Worm (Caenorhabditis elegans) whole organism, L2 larva: ENCODE measurements around the gene gst-35.

Experiments used
- C34F6.9 ChIP-seq: fragments of 150-350 bp; optimal IDR thresholded peaks from 2 replicates; lab custom pipeline; 2014; ENCODE audit warnings: missing biosample characterization, missing genetic modification characterization
- F13H6.1 ChIP-seq: sonication (generic microtip); optimal IDR thresholded peaks from 2 replicates; lab custom pipeline; 2016; ENCODE audit warnings: missing genetic modification characterization, missing compliant biosample characterization
- ceh-16 ChIP-seq: fragments of 150-350 bp; optimal IDR thresholded peaks from 2 replicates; lab custom pipeline; 2014; ENCODE audit warnings: missing biosample characterization, missing genetic modification characterization
- egl-27 ChIP-seq: sonication (generic microtip); optimal IDR thresholded peaks from 3 replicates; lab custom pipeline; 2017; ENCODE audit warnings: missing biosample characterization, missing genetic modification reagents, missing genetic modification characterization
- elt-3 ChIP-seq: sonication (generic microtip); optimal IDR thresholded peaks from 2 replicates; lab custom pipeline; 2017; ENCODE audit warnings: missing biosample characterization, missing genetic modification characterization
- gmeb-1 ChIP-seq: fragments of 150-350 bp; optimal IDR thresholded peaks from 2 replicates; lab custom pipeline; 2014; ENCODE audit warnings: missing biosample characterization, missing genetic modification characterization
- lin-11 ChIP-seq: fragments of 150-350 bp; sonication (generic microtip); optimal IDR thresholded peaks from 2 replicates; lab custom pipeline; 2014; ENCODE audit warnings: missing biosample characterization, missing genetic modification characterization, inconsistent platforms, mixed read lengths
- lin-13 ChIP-seq: fragments of 150-350 bp; optimal IDR thresholded peaks from 2 replicates; lab custom pipeline; 2014; ENCODE audit warnings: missing biosample characterization, missing genetic modification reagents, missing genetic modification characterization
- mab-5 ChIP-seq: fragments of 150-350 bp; optimal IDR thresholded peaks from 2 replicates; lab custom pipeline; 2014; ENCODE audit warnings: missing biosample characterization, missing genetic modification characterization
- mbf-1 ChIP-seq: sonication (generic microtip); optimal IDR thresholded peaks from 2 replicates; lab custom pipeline; 2017; ENCODE audit warnings: missing biosample characterization, missing genetic modification characterization
- mdl-1 ChIP-seq, 2 experiments: fragments of 150-350 bp in 1 of 2; sonication (generic microtip) in 1 of 2; optimal IDR thresholded peaks; 2 replicates each; lab custom pipeline; 2017; ENCODE audit warnings: missing biosample characterization in 2 of 2, missing genetic modification characterization in 2 of 2
- nhr-12 ChIP-seq: fragments of 150-350 bp; optimal IDR thresholded peaks from 2 replicates; lab custom pipeline; 2014; ENCODE audit warnings: missing biosample characterization, missing genetic modification characterization
- nhr-129 ChIP-seq: fragments of 150-350 bp; optimal IDR thresholded peaks from 2 replicates; lab custom pipeline; 2014; ENCODE audit warnings: missing biosample characterization, missing genetic modification characterization
- nhr-25 ChIP-seq: fragments of 150-350 bp; sonication (generic microtip); optimal IDR thresholded peaks from 3 replicates; lab custom pipeline; 2014; ENCODE audit warnings: missing biosample characterization, missing genetic modification characterization
- nhr-6 ChIP-seq: fragments of 150-350 bp; optimal IDR thresholded peaks from 2 replicates; lab custom pipeline; 2014; ENCODE audit warnings: missing biosample characterization, missing genetic modification characterization
- skn-1 ChIP-seq: sonication (generic microtip); optimal IDR thresholded peaks from 2 replicates; lab custom pipeline; 2017; ENCODE audit warnings: missing biosample characterization, missing genetic modification characterization
- sma-9 ChIP-seq, 2 experiments: fragments of 150-350 bp in 1 of 2; sonication (generic microtip) in 1 of 2; optimal IDR thresholded peaks; 2 replicates each; lab custom pipeline; 2014 to 2016; ENCODE audit warnings: missing genetic modification characterization in 2 of 2, mild to moderate bottlenecking in 1 of 2, missing biosample characterization in 1 of 2, missing compliant biosample characterization in 1 of 2, missing genetic modification reagents in 1 of 2, moderate library complexity in 1 of 2
- unc-55 ChIP-seq: fragments of 150-350 bp; sonication (generic microtip); optimal IDR thresholded peaks from 3 replicates; lab custom pipeline; 2014; ENCODE audit warnings: missing biosample characterization, missing genetic modification reagents, missing genetic modification characterization
- unc-62 ChIP-seq: fragments of 150-350 bp; optimal IDR thresholded peaks from 2 replicates; lab custom pipeline; 2014; ENCODE audit warnings: missing biosample characterization, missing genetic modification reagents, missing genetic modification characterization

The gst-35 gene

ce11 chrII:15134332-15134731 is 50.9 kb downstream of the gst-35 start, which contains the start of gene Y53F4B.24:
TSS of gene Y53F4B.24 (minus strand) at chrII:15134432.
- TF ChIP-seq unc-55 (GFP tag; lab: Kevin White, UChicago): no peak
- no peak for TF ChIP-seq egl-27 (tag; lab: Kevin White, UChicago)
- TF ChIP-seq C34F6.9: no peak
- no peak for TF ChIP-seq F13H6.1
- TF ChIP-seq ceh-16 (tag; lab: Kevin White, UChicago): no peak
- no peak for TF ChIP-seq nhr-25 (tag; lab: Kevin White, UChicago)
- TF ChIP-seq lin-13: no peak
- TF ChIP-seq nhr-129 (tag; lab: Kevin White, UChicago): no peak
- no peak for TF ChIP-seq elt-3 (tag; lab: Kevin White, UChicago)
- TF ChIP-seq gmeb-1: no peak
- no peak for TF ChIP-seq mdl-1 (tag; optimal IDR thresholded peaks at IDR 0.05; lab: Kevin White, UChicago)
- TF ChIP-seq sma-9 (GFP tag; optimal IDR thresholded peaks at IDR 0.05; lab: Kevin White, UChicago): no peak
- TF ChIP-seq sma-9 (tag; optimal IDR thresholded peaks at IDR 0.05; lab: Kevin White, UChicago): no peak
- TF ChIP-seq mab-5 (tag; lab: Kevin White, UChicago): no peak
- no peak for TF ChIP-seq unc-62 (GFP tag; lab: Kevin White, UChicago)
- no peak for TF ChIP-seq nhr-6 (tag; lab: Kevin White, UChicago)
- no peak for TF ChIP-seq skn-1 (tag; lab: Kevin White, UChicago)
- no peak for TF ChIP-seq mbf-1 (tag; lab: Kevin White, UChicago)
- no peak for TF ChIP-seq nhr-12
- TF ChIP-seq lin-11: no peak
